Fruit fly (Drosophila melanogaster) whole organism, embryonic: ENCODE results near the gene Tmx3.

Experiments
- Abd-B ChIP-seq: fragments of 200-800 bp; sonication (Bioruptor generic); optimal IDR thresholded peaks from 2 replicates; lab custom pipeline; 2018; ENCODE audit warnings: missing biosample characterization, mild to moderate bottlenecking, missing genetic modification characterization, moderate library complexity
- B-H2 ChIP-seq: fragments of 200-800 bp; sonication (Bioruptor generic); optimal IDR thresholded peaks from 2 replicates; lab custom pipeline; 2018; ENCODE audit warnings: missing biosample characterization, mild to moderate bottlenecking, missing genetic modification characterization
- Bteb2 ChIP-seq: fragments of 200-800 bp; sonication (Bioruptor generic); optimal IDR thresholded peaks from 2 replicates; lab custom pipeline; 2016; ENCODE audit warnings: missing biosample characterization, missing genetic modification characterization
- CG10431 ChIP-seq: fragments of 200-800 bp; sonication (Bioruptor generic); optimal IDR thresholded peaks from 3 replicates; lab custom pipeline; 2018; ENCODE audit warnings: missing biosample characterization, mild to moderate bottlenecking, missing genetic modification characterization
- CG10654 ChIP-seq: fragments of 200-800 bp; sonication (Bioruptor generic); optimal IDR thresholded peaks from 2 replicates; lab custom pipeline; 2016; ENCODE audit warnings: missing biosample characterization, missing genetic modification characterization
- CG10979 ChIP-seq: fragments of 200-800 bp; sonication (Bioruptor generic); optimal IDR thresholded peaks from 2 replicates; lab custom pipeline; 2018; ENCODE audit warnings: missing biosample characterization, mild to moderate bottlenecking, missing genetic modification characterization, moderate library complexity
- CG11085 ChIP-seq: fragments of 200-800 bp; sonication (Bioruptor generic); IDR thresholded peaks from 2 replicates; pipeline ENCODE4 v1.3.6; 2022; ENCODE audit warnings: missing biosample characterization, missing genetic modification characterization
- CG12942 ChIP-seq: fragments of 200-800 bp; sonication (Bioruptor generic); optimal IDR thresholded peaks from 3 replicates; lab custom pipeline; 2016; ENCODE audit warnings: missing biosample characterization, missing genetic modification characterization
- CG14441 ChIP-seq: fragments of 200-800 bp; sonication (Bioruptor generic); IDR thresholded peaks from 2 replicates; pipeline ENCODE4 v1.3.6; 2022; ENCODE audit warnings: missing biosample characterization, missing genetic modification characterization
- CG15073 ChIP-seq: fragments of 200-800 bp; sonication (Bioruptor generic); optimal IDR thresholded peaks from 2 replicates; lab custom pipeline; 2016; ENCODE audit warnings: missing biosample characterization, missing genetic modification characterization
- CG16815 ChIP-seq: fragments of 200-800 bp; sonication (Bioruptor generic); optimal IDR thresholded peaks from 3 replicates; lab custom pipeline; 2017; ENCODE audit warnings: missing biosample characterization, mild to moderate bottlenecking, missing genetic modification characterization
- CG16863 ChIP-seq: fragments of 200-800 bp; sonication (Bioruptor generic); optimal IDR thresholded peaks from 3 replicates; lab custom pipeline; 2016; ENCODE audit warnings: missing biosample characterization, missing genetic modification characterization
- CG17802 ChIP-seq: fragments of 200-800 bp; sonication (Bioruptor generic); optimal IDR thresholded peaks from 2 replicates; lab custom pipeline; 2018; ENCODE audit warnings: missing biosample characterization, mild to moderate bottlenecking, missing genetic modification characterization, moderate library complexity
- CG2202 ChIP-seq: fragments of 200-800 bp; sonication (Bioruptor generic); optimal IDR thresholded peaks from 2 replicates; lab custom pipeline; 2018; ENCODE audit warnings: missing biosample characterization, mild to moderate bottlenecking, missing genetic modification characterization
- CG34422 ChIP-seq: fragments of 200-800 bp; sonication (Bioruptor generic); IDR thresholded peaks from 3 replicates; pipeline ENCODE4 v1.3.6; 2022; ENCODE audit warnings: missing biosample characterization, missing genetic modification characterization
- CG6272 ChIP-seq: fragments of 200-800 bp; sonication (Bioruptor generic); IDR thresholded peaks from 2 replicates; pipeline ENCODE4 v1.3.6; 2022; ENCODE audit warnings: missing biosample characterization, missing genetic modification characterization
- CG6654 ChIP-seq: fragments of 200-800 bp; sonication (Bioruptor generic); optimal IDR thresholded peaks from 2 replicates; lab custom pipeline; 2017; ENCODE audit warnings: missing biosample characterization, mild to moderate bottlenecking, missing genetic modification characterization
- CG8089 ChIP-seq: fragments of 200-800 bp; sonication (Bioruptor generic); optimal IDR thresholded peaks from 3 replicates; lab custom pipeline; 2016; ENCODE audit warnings: missing biosample characterization, missing genetic modification characterization
- CG8290 ChIP-seq, 3 experiments: fragments of 200-800 bp; sonication (Bioruptor generic); optimal IDR thresholded peaks; 2 replicates each; lab custom pipeline; 2016 to 2019; ENCODE audit warnings: missing biosample characterization in 3 of 3, missing genetic modification characterization in 3 of 3, mild to moderate bottlenecking in 2 of 3, moderate library complexity in 1 of 3
- CG9215 ChIP-seq: fragments of 200-800 bp; sonication (Bioruptor generic); IDR thresholded peaks from 2 replicates; pipeline ENCODE4 v1.3.6; 2022; ENCODE audit warnings: missing biosample characterization, missing genetic modification characterization
- Camta ChIP-seq: fragments of 200-800 bp; sonication (Bioruptor generic); optimal IDR thresholded peaks from 2 replicates; lab custom pipeline; 2016; ENCODE audit warnings: missing biosample characterization, missing genetic modification characterization
- CkIIα-i1 ChIP-seq: fragments of 200-800 bp; sonication (Bioruptor generic); IDR thresholded peaks from 2 replicates; pipeline ENCODE4 v1.3.6; 2022; ENCODE audit warnings: missing biosample characterization, missing genetic modification characterization
- CrebB ChIP-seq: fragments of 200-800 bp; sonication (Bioruptor generic); optimal IDR thresholded peaks from 3 replicates; lab custom pipeline; 2018; ENCODE audit warnings: missing biosample characterization, mild to moderate bottlenecking, missing genetic modification characterization
- Gsc ChIP-seq: fragments of 200-800 bp; sonication (Bioruptor generic); IDR thresholded peaks from 2 replicates; pipeline ENCODE4 v1.3.6; 2022; ENCODE audit warnings: missing biosample characterization, missing genetic modification characterization
- H2.0 ChIP-seq: fragments of 200-800 bp; sonication (Bioruptor generic); IDR thresholded peaks from 2 replicates; pipeline ENCODE4 v1.3.6; 2022; ENCODE audit warnings: missing biosample characterization, missing genetic modification characterization
- HmgD ChIP-seq: fragments of 200-800 bp; sonication (Bioruptor generic); optimal IDR thresholded peaks from 3 replicates; lab custom pipeline; 2016; ENCODE audit warnings: missing biosample characterization, missing genetic modification characterization
- Max ChIP-seq: fragments of 200-800 bp; sonication (Bioruptor generic); optimal IDR thresholded peaks from 2 replicates; lab custom pipeline; 2016; ENCODE audit warnings: missing biosample characterization, mild to moderate bottlenecking, missing genetic modification characterization
- NK7.1 ChIP-seq: fragments of 200-800 bp; sonication (Bioruptor generic); optimal IDR thresholded peaks from 3 replicates; lab custom pipeline; 2016; ENCODE audit warnings: missing biosample characterization, missing genetic modification characterization
- Oaz ChIP-seq: fragments of 200-800 bp; sonication (Bioruptor generic); IDR thresholded peaks from 2 replicates; pipeline ENCODE4 v1.3.6; 2022; ENCODE audit warnings: missing biosample characterization, missing genetic modification characterization
- Opbp ChIP-seq: fragments of 200-800 bp; sonication (Bioruptor generic); IDR thresholded peaks from 3 replicates; pipeline ENCODE4 v1.3.6; 2022; ENCODE audit warnings: missing biosample characterization, missing genetic modification characterization; ENCODE audit not compliant: partially characterized antibody
- Rfx ChIP-seq: fragments of 200-800 bp; sonication (Bioruptor generic); IDR thresholded peaks from 2 replicates; pipeline ENCODE4 v1.3.6; 2022; ENCODE audit warnings: missing biosample characterization, missing genetic modification characterization
- Rx ChIP-seq: fragments of 200-800 bp; sonication (Bioruptor generic); IDR thresholded peaks from 2 replicates; pipeline ENCODE4 v1.3.6; 2022; ENCODE audit warnings: missing biosample characterization, missing genetic modification characterization
- Xbp1 ChIP-seq: fragments of 200-800 bp; sonication (Bioruptor generic); optimal IDR thresholded peaks from 3 replicates; lab custom pipeline; 2016; ENCODE audit warnings: missing biosample characterization, mild to moderate bottlenecking, missing genetic modification characterization
- corto ChIP-seq: fragments of 200-800 bp; sonication (Bioruptor generic); optimal IDR thresholded peaks from 2 replicates; lab custom pipeline; 2016; ENCODE audit warnings: missing biosample characterization, mild to moderate bottlenecking, missing genetic modification characterization, moderate library complexity
- dati ChIP-seq: fragments of 200-800 bp; sonication (Bioruptor generic); IDR thresholded peaks from 2 replicates; pipeline ENCODE4 v1.3.6; 2022; ENCODE audit warnings: missing biosample characterization, missing genetic modification characterization
- dpn ChIP-seq, 2 experiments: fragments of 200-800 bp; sonication (Bioruptor generic); optimal IDR thresholded peaks; 3 replicates each; lab custom pipeline; 2016; ENCODE audit warnings: missing biosample characterization in 2 of 2, missing genetic modification characterization in 2 of 2
- esg ChIP-seq: fragments of 200-800 bp; sonication (Bioruptor generic); conservative IDR thresholded peaks from 2 replicates; pipeline ENCODE4 v1.3.6; 2022; ENCODE audit warnings: missing biosample characterization, missing genetic modification characterization
- eve ChIP-seq, 2 experiments: fragments of >200 bp; optimal IDR thresholded peaks; 2 replicates each; lab custom pipeline; 2017; ENCODE audit warnings: missing biosample characterization in 2 of 2, missing genetic modification characterization in 2 of 2
- ftz-f1 ChIP-seq: fragments of 200-800 bp; sonication (Bioruptor generic); optimal IDR thresholded peaks from 2 replicates; lab custom pipeline; 2016; ENCODE audit warnings: missing biosample characterization, missing genetic modification characterization
- gt ChIP-seq: fragments of 200-800 bp; sonication (Bioruptor generic); IDR thresholded peaks from 2 replicates; pipeline ENCODE4 v1.3.6; 2022; ENCODE audit warnings: missing biosample characterization, missing genetic modification characterization
- hth ChIP-seq: fragments of >200 bp; optimal IDR thresholded peaks from 2 replicates; lab custom pipeline; 2017; ENCODE audit warnings: inconsistent platforms
- nerfin-1 ChIP-seq: fragments of 200-800 bp; sonication (Bioruptor generic); optimal IDR thresholded peaks from 3 replicates; lab custom pipeline; 2019; ENCODE audit warnings: missing biosample characterization, mild to moderate bottlenecking, missing genetic modification characterization, moderate library complexity
- nom ChIP-seq: fragments of 200-800 bp; sonication (Bioruptor generic); optimal IDR thresholded peaks from 2 replicates; lab custom pipeline; 2017; ENCODE audit warnings: missing biosample characterization, missing genetic modification characterization, mild to moderate bottlenecking, moderate library complexity, missing genetic modification reagents
- so ChIP-seq: fragments of 200-800 bp; sonication (Bioruptor generic); IDR thresholded peaks from 3 replicates; pipeline ENCODE4 v1.3.6; 2022; ENCODE audit warnings: missing biosample characterization, missing genetic modification characterization
- stwl ChIP-seq: fragments of 200-800 bp; sonication (Bioruptor generic); optimal IDR thresholded peaks from 3 replicates; lab custom pipeline; 2018; ENCODE audit warnings: missing biosample characterization, mild to moderate bottlenecking, missing genetic modification characterization, moderate library complexity
- tap ChIP-seq: fragments of 200-800 bp; optimal IDR thresholded peaks from 3 replicates; lab custom pipeline; 2019; ENCODE audit warnings: missing biosample characterization, mild to moderate bottlenecking, missing genetic modification characterization, moderate library complexity
- tgo ChIP-seq: fragments of 200-800 bp; sonication (Bioruptor generic); IDR thresholded peaks from 3 replicates; pipeline ENCODE4 v1.3.6; 2022; ENCODE audit warnings: missing biosample characterization, missing genetic modification characterization
- vvl ChIP-seq: fragments of 200-800 bp; sonication (Bioruptor generic); IDR thresholded peaks from 2 replicates; pipeline ENCODE4 v1.3.6; 2022; ENCODE audit warnings: missing biosample characterization, missing genetic modification characterization
- wdn ChIP-seq: fragments of 200-800 bp; sonication (Bioruptor generic); IDR thresholded peaks from 2 replicates; pipeline ENCODE4 v1.3.6; 2022; ENCODE audit warnings: missing biosample characterization, missing genetic modification characterization
- wor ChIP-seq: fragments of 200-800 bp; sonication (Bioruptor generic); IDR thresholded peaks from 2 replicates; pipeline ENCODE4 v1.3.6; 2022; ENCODE audit warnings: missing biosample characterization, missing genetic modification characterization
- zen ChIP-seq: fragments of 200-800 bp; sonication (Bioruptor generic); optimal IDR thresholded peaks from 3 replicates; lab custom pipeline; 2018; ENCODE audit warnings: missing biosample characterization, mild to moderate bottlenecking, missing genetic modification characterization, moderate library complexity

Gene Tmx3

DNA sequence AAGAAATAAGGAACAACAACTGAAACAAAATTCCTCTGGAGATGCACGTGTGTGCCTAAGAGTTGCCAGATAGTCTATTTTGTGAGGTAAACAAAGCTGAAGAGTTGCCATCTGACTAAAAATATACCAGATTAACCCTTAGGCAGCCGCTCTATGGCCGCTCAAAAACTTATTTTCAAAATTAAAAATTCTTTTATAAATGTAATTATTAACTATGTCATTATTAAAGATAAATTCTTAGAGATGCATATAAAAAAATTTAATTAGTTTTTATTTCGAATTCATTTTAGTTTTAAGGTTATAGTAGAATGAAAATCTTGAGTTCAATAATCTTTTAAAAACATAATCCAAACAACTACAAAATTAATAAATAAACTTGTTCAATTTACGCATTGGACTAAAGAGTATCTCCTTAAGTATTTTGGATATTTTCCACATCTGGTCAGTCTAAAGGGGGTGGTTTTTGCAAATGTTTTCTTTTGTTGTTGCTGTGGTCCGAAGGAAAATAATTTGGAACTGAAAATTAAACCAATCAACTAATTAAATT is at the start of gene Tmx3 (continued):
- TF ChIP-seq Rfx (GFP tag; lab: Robert Waterston, UW) (peak; percentile 95), tgo (peak; percentile 94), Rx (peak; percentile 89), Opbp (GFP tag; lab: Robert Waterston, UW) (no peak), gt (peak; percentile 80), hth (lab: Kevin White, UChicago) (no peak), eve (GFP tag; optimal IDR thresholded peaks at IDR 0.05; lab: Kevin White, UChicago) (no peak), CG12942 (GFP tag; lab: Kevin White, UChicago) (peak; percentile 89), corto (GFP tag; lab: Kevin White, UChicago) (peak; percentile 62), vvl (GFP tag; lab: Robert Waterston, UW) (peak; percentile 95), CG16815 (GFP tag; lab: Kevin White, UChicago) (peak; percentile 84), Xbp1 (GFP tag; lab: Kevin White, UChicago) (peak; percentile 93), esg (GFP tag; lab: Robert Waterston, UW) (peak; percentile 89), Abd-B (peak; percentile 90), NK7.1 (GFP tag; lab: Kevin White, UChicago) (no peak), stwl (peak; percentile 81), H2.0 (GFP tag; lab: Robert Waterston, UW) (peak; percentile 94), CG17802 (tag; lab: Kevin White, UChicago) (peak; percentile 67), Max (GFP tag; lab: Kevin White, UChicago) (peak; percentile 91), CG9215 (peak; percentile 84), dpn (GFP tag; optimal IDR thresholded peaks at IDR 0.05; lab: Kevin White, UChicago) (peak; percentile 66 to 90), HmgD (GFP tag; lab: Kevin White, UChicago) (no peak), CG6272 (peak; percentile 92), CG16863 (GFP tag; lab: Kevin White, UChicago) (peak; percentile 24), tap (tag; lab: Kevin White, UChicago) (peak; percentile 77), CG15073 (GFP tag; lab: Kevin White, UChicago) (peak; percentile 42), dati (GFP tag; lab: Robert Waterston, UW) (peak; percentile 72), zen (peak; percentile 89), CG11085 (GFP tag; lab: Robert Waterston, UW) (peak; percentile 92), Bteb2 (GFP tag; lab: Kevin White, UChicago) (peak; percentile 48), B-H2 (GFP tag; lab: Kevin White, UChicago) (no peak), CG8290 (GFP tag; optimal IDR thresholded peaks at IDR 0.05; lab: Kevin White, UChicago) (peak; percentile 83), CG8290 (tag; optimal IDR thresholded peaks at IDR 0.05; lab: Kevin White, UChicago) (peak in 1 of 2 experiments; percentile 19), CG34422 (peak; percentile 96), CG2202 (tag; lab: Kevin White, UChicago) (peak; percentile 61), CG8089 (peak; percentile 35), wdn (GFP tag; lab: Robert Waterston, UW) (peak; percentile 88), Gsc (GFP tag; lab: Robert Waterston, UW) (no peak), CG6654 (GFP tag; lab: Kevin White, UChicago) (peak; percentile 33), so (peak; percentile 77; the same call in 2 of the 3 replicates), nerfin-1 (tag; lab: Kevin White, UChicago) (peak; percentile 95), Camta (GFP tag; lab: Kevin White, UChicago) (peak; percentile 20), CG14441 (GFP tag; lab: Robert Waterston, UW) (peak; percentile 94), CG10979 (tag; lab: Kevin White, UChicago) (peak; percentile 79), ftz-f1 (GFP tag; lab: Kevin White, UChicago) (no peak), wor (GFP tag; lab: Robert Waterston, UW) (peak; percentile 79), CkIIα-i1 (GFP tag; lab: Robert Waterston, UW) (no peak), CG10654 (peak; percentile 87), CrebB (peak; percentile 61), CG10431 (GFP tag; lab: Kevin White, UChicago) (peak; percentile 59), Oaz (peak; percentile 76), nom (peak; percentile 51)
